Fruit fly (Drosophila melanogaster) whole organism, embryonic: ENCODE data around the gene Gr22b.
A peak's percentile ranks its signal among the peaks of the same experiment; 100 is the strongest.

Experiments used
- Ada2b ChIP-seq: fragments of 200-800 bp; sonication (Bioruptor generic); IDR thresholded peaks from 2 replicates; pipeline ENCODE4 v1.3.6; 2022; ENCODE audit warnings: missing biosample characterization, missing genetic modification characterization
- Atf6 ChIP-seq: fragments of 200-800 bp; sonication (Bioruptor generic); IDR thresholded peaks from 2 replicates; pipeline ENCODE4 v1.3.6; 2022; ENCODE audit warnings: missing biosample characterization, missing genetic modification characterization
- B-H1 ChIP-seq: fragments of 200-800 bp; sonication (Bioruptor generic); IDR thresholded peaks from 3 replicates; pipeline ENCODE4 v1.3.6; 2022; ENCODE audit warnings: missing biosample characterization, missing genetic modification characterization
- Blimp-1 ChIP-seq: fragments of 200-800 bp; sonication (Bioruptor generic); optimal IDR thresholded peaks from 3 replicates; lab custom pipeline; 2018; ENCODE audit warnings: missing biosample characterization, missing genetic modification characterization, mild to moderate bottlenecking, moderate library complexity, missing genetic modification reagents
- Bteb2 ChIP-seq: fragments of 200-800 bp; sonication (Bioruptor generic); optimal IDR thresholded peaks from 2 replicates; lab custom pipeline; 2016; ENCODE audit warnings: missing biosample characterization, missing genetic modification characterization
- CG1024 ChIP-seq: fragments of 200-800 bp; sonication (Bioruptor generic); IDR thresholded peaks from 2 replicates; pipeline ENCODE4 v1.3.6; 2022; ENCODE audit warnings: missing biosample characterization, missing genetic modification characterization
- CG10366 ChIP-seq: fragments of 200-800 bp; sonication (Bioruptor generic); IDR thresholded peaks from 2 replicates; pipeline ENCODE4 v1.3.6; 2022; ENCODE audit warnings: missing biosample characterization, missing genetic modification characterization
- CG11723 ChIP-seq: fragments of 200-800 bp; sonication (Bioruptor generic); optimal IDR thresholded peaks from 2 replicates; lab custom pipeline; 2017; ENCODE audit warnings: missing biosample characterization, mild to moderate bottlenecking, missing genetic modification characterization
- CG12071 ChIP-seq: fragments of 200-800 bp; sonication (Bioruptor generic); optimal IDR thresholded peaks from 3 replicates; lab custom pipeline; 2018; ENCODE audit warnings: missing biosample characterization, mild to moderate bottlenecking, missing genetic modification characterization
- CG12391 ChIP-seq: fragments of 200-800 bp; sonication (Bioruptor generic); optimal IDR thresholded peaks from 3 replicates; lab custom pipeline; 2018; ENCODE audit warnings: missing biosample characterization, mild to moderate bottlenecking, missing genetic modification characterization, moderate library complexity
- CG12744 ChIP-seq: fragments of 200-800 bp; sonication (Bioruptor generic); optimal IDR thresholded peaks from 2 replicates; lab custom pipeline; 2016; ENCODE audit warnings: missing biosample characterization, missing genetic modification characterization
- CG13424 ChIP-seq: fragments of 200-800 bp; sonication (Bioruptor generic); optimal IDR thresholded peaks from 2 replicates; lab custom pipeline; 2019; ENCODE audit warnings: missing biosample characterization, mild to moderate bottlenecking, missing genetic modification characterization, moderate library complexity
- CG14710 ChIP-seq: fragments of 200-800 bp; sonication (Bioruptor generic); optimal IDR thresholded peaks from 3 replicates; lab custom pipeline; 2019; ENCODE audit warnings: missing biosample characterization, mild to moderate bottlenecking, missing genetic modification characterization, moderate library complexity
- CG17385 ChIP-seq: fragments of 200-800 bp; sonication (Bioruptor generic); optimal IDR thresholded peaks from 3 replicates; lab custom pipeline; 2018; ENCODE audit warnings: missing biosample characterization, mild to moderate bottlenecking, missing genetic modification characterization
- CG18476 ChIP-seq: fragments of 200-800 bp; sonication (Bioruptor generic); optimal IDR thresholded peaks from 2 replicates; lab custom pipeline; 2016; ENCODE audit warnings: missing biosample characterization, mild to moderate bottlenecking, missing genetic modification characterization
- CG18764 ChIP-seq: fragments of 200-800 bp; sonication (Bioruptor generic); optimal IDR thresholded peaks from 3 replicates; lab custom pipeline; 2016; ENCODE audit warnings: missing biosample characterization, missing genetic modification characterization
- CG33213 ChIP-seq: fragments of 200-800 bp; sonication (Bioruptor generic); optimal IDR thresholded peaks from 3 replicates; lab custom pipeline; 2016; ENCODE audit warnings: missing biosample characterization, missing genetic modification characterization
- CG34422 ChIP-seq: fragments of 200-800 bp; sonication (Bioruptor generic); IDR thresholded peaks from 3 replicates; pipeline ENCODE4 v1.3.6; 2022; ENCODE audit warnings: missing biosample characterization, missing genetic modification characterization
- CG4282 ChIP-seq: fragments of 200-800 bp; sonication (Bioruptor generic); optimal IDR thresholded peaks from 2 replicates; lab custom pipeline; 2016; ENCODE audit warnings: missing biosample characterization, missing genetic modification characterization
- CG4820 ChIP-seq: fragments of 200-800 bp; sonication (Bioruptor generic); optimal IDR thresholded peaks from 3 replicates; lab custom pipeline; 2016; ENCODE audit warnings: missing biosample characterization, missing genetic modification characterization
- CG6175 ChIP-seq: fragments of 200-800 bp; sonication (Bioruptor generic); IDR thresholded peaks from 3 replicates; pipeline ENCODE4 v1.3.6; 2022; ENCODE audit warnings: missing biosample characterization, missing genetic modification characterization
- CG6689 ChIP-seq: fragments of 200-800 bp; sonication (Bioruptor generic); IDR thresholded peaks from 2 replicates; pipeline ENCODE4 v1.3.6; 2022; ENCODE audit warnings: missing biosample characterization, missing genetic modification characterization
- CG7928 ChIP-seq: fragments of 200-800 bp; sonication (Bioruptor generic); optimal IDR thresholded peaks from 2 replicates; lab custom pipeline; 2017; ENCODE audit warnings: missing biosample characterization, mild to moderate bottlenecking, missing genetic modification characterization
- CG8924 ChIP-seq: fragments of 200-800 bp; optimal IDR thresholded peaks from 3 replicates; lab custom pipeline; 2019; ENCODE audit warnings: missing biosample characterization, mild to moderate bottlenecking, missing genetic modification characterization, moderate library complexity
- CG9817 ChIP-seq: fragments of 200-800 bp; sonication (Bioruptor generic); optimal IDR thresholded peaks from 2 replicates; lab custom pipeline; 2018; ENCODE audit warnings: missing biosample characterization, mild to moderate bottlenecking, missing genetic modification characterization, moderate library complexity
- E2f2 ChIP-seq: fragments of 200-800 bp; sonication (Bioruptor generic); IDR thresholded peaks from 2 replicates; pipeline ENCODE4 v1.3.6; 2022; ENCODE audit warnings: missing biosample characterization, missing genetic modification characterization
- Ets65A ChIP-seq: fragments of 200-800 bp; sonication (Bioruptor generic); peaks from one replicate; lab custom pipeline; 2016; ENCODE audit warnings: missing biosample characterization, missing genetic modification characterization
- Gug ChIP-seq: fragments of 200-800 bp; sonication (Bioruptor generic); IDR thresholded peaks from 4 replicates; pipeline ENCODE4 v1.3.6; 2022; ENCODE audit warnings: missing biosample characterization, missing genetic modification characterization
- HLH54F ChIP-seq: fragments of 200-800 bp; sonication (Bioruptor generic); optimal IDR thresholded peaks from 3 replicates; lab custom pipeline; 2016; ENCODE audit warnings: missing biosample characterization, missing genetic modification characterization
- Hr78 ChIP-seq, 2 experiments: fragments of 200-800 bp in 1 of 2; fragments of >200 bp in 1 of 2; sonication (Bioruptor generic) in 1 of 2; optimal IDR thresholded peaks; 2 replicates each; lab custom pipeline; 2017 to 2019; ENCODE audit warnings: missing biosample characterization in 2 of 2, missing genetic modification characterization in 2 of 2, mild to moderate bottlenecking in 1 of 2, moderate library complexity in 1 of 2
- Lhr ChIP-seq: fragments of 200-800 bp; sonication (Bioruptor generic); optimal IDR thresholded peaks from 3 replicates; lab custom pipeline; 2017; ENCODE audit warnings: mild to moderate bottlenecking, missing biosample characterization, missing genetic modification reagents, missing genetic modification characterization
- Med ChIP-seq: fragments of 200-800 bp; sonication (Bioruptor generic); peaks from one replicate; lab custom pipeline; 2016; ENCODE audit warnings: missing biosample characterization, missing genetic modification characterization, mild to moderate bottlenecking, inconsistent platforms, moderate library complexity
- NC2α ChIP-seq: fragments of 200-800 bp; sonication (Bioruptor generic); optimal IDR thresholded peaks from 2 replicates; lab custom pipeline; 2016; ENCODE audit warnings: missing biosample characterization, missing genetic modification characterization
- Ptx1 ChIP-seq: fragments of 200-800 bp; sonication (Bioruptor generic); IDR thresholded peaks from 2 replicates; pipeline ENCODE4 v1.3.6; 2022; ENCODE audit warnings: missing biosample characterization, missing genetic modification characterization
- Rfx ChIP-seq: fragments of 200-800 bp; sonication (Bioruptor generic); IDR thresholded peaks from 2 replicates; pipeline ENCODE4 v1.3.6; 2022; ENCODE audit warnings: missing biosample characterization, missing genetic modification characterization
- Scr ChIP-seq: fragments of 200-800 bp; sonication (Bioruptor generic); IDR thresholded peaks from 2 replicates; pipeline ENCODE4 v1.3.6; 2022; ENCODE audit warnings: missing biosample characterization, missing genetic modification characterization; ENCODE audit not compliant: partially characterized antibody
- Sin3A ChIP-seq: fragments of >200 bp; optimal IDR thresholded peaks from 2 replicates; lab custom pipeline; 2018
- Sry-β ChIP-seq: fragments of 200-800 bp; sonication (Bioruptor generic); optimal IDR thresholded peaks from 2 replicates; lab custom pipeline; 2018; ENCODE audit warnings: missing biosample characterization, mild to moderate bottlenecking, missing genetic modification characterization, moderate library complexity
- Ssrp ChIP-seq: fragments of 200-800 bp; sonication (Bioruptor generic); optimal IDR thresholded peaks from 2 replicates; lab custom pipeline; 2018; ENCODE audit warnings: missing biosample characterization, mild to moderate bottlenecking, missing genetic modification characterization, moderate library complexity
- cg ChIP-seq: fragments of 200-800 bp; sonication (Bioruptor generic); optimal IDR thresholded peaks from 3 replicates; lab custom pipeline; 2019; ENCODE audit warnings: missing biosample characterization, mild to moderate bottlenecking, missing genetic modification characterization, moderate library complexity
- corto ChIP-seq: fragments of 200-800 bp; sonication (Bioruptor generic); optimal IDR thresholded peaks from 2 replicates; lab custom pipeline; 2016; ENCODE audit warnings: missing biosample characterization, mild to moderate bottlenecking, missing genetic modification characterization, moderate library complexity
- crol ChIP-seq: fragments of 200-800 bp; sonication (Bioruptor generic); IDR thresholded peaks from 2 replicates; pipeline ENCODE4 v1.3.6; 2022; ENCODE audit warnings: missing biosample characterization, missing genetic modification characterization
- h ChIP-seq: fragments of >200 bp; optimal IDR thresholded peaks from 2 replicates; lab custom pipeline; 2017
- hkb ChIP-seq, 2 experiments: fragments of 200-800 bp in 1 of 2; fragments of >200 bp in 1 of 2; sonication (Bioruptor generic) in 1 of 2; IDR thresholded peaks in 1 of 2; optimal IDR thresholded peaks in 1 of 2; 2 replicates each; pipeline versions ENCODE4 v1.3.6 to Lab custom; 2017 to 2022; ENCODE audit warnings: missing biosample characterization in 1 of 2, missing genetic modification characterization in 1 of 2
- jigr1 ChIP-seq: fragments of 200-800 bp; sonication (Bioruptor generic); IDR thresholded peaks from 3 replicates; pipeline ENCODE4 v1.3.6; 2022; ENCODE audit warnings: missing biosample characterization, missing genetic modification characterization
- kay ChIP-seq: fragments of 200-800 bp; sonication (Bioruptor generic); optimal IDR thresholded peaks from 2 replicates; lab custom pipeline; 2016; ENCODE audit warnings: missing biosample characterization, missing genetic modification characterization
- luna ChIP-seq: fragments of 200-800 bp; sonication (Bioruptor generic); optimal IDR thresholded peaks from 2 replicates; lab custom pipeline; 2016; ENCODE audit warnings: missing biosample characterization, missing genetic modification characterization
- nerfin-1 ChIP-seq: fragments of 200-800 bp; sonication (Bioruptor generic); optimal IDR thresholded peaks from 3 replicates; lab custom pipeline; 2019; ENCODE audit warnings: missing biosample characterization, mild to moderate bottlenecking, missing genetic modification characterization, moderate library complexity
- nmo ChIP-seq: fragments of 200-800 bp; sonication (Bioruptor generic); optimal IDR thresholded peaks from 2 replicates; lab custom pipeline; 2018; ENCODE audit warnings: missing biosample characterization, mild to moderate bottlenecking, missing genetic modification characterization, moderate library complexity
- phol ChIP-seq: fragments of 200-800 bp; sonication (Bioruptor generic); optimal IDR thresholded peaks from 3 replicates; lab custom pipeline; 2018; ENCODE audit warnings: missing biosample characterization, mild to moderate bottlenecking, missing genetic modification characterization, moderate library complexity
- row ChIP-seq: fragments of 200-800 bp; sonication (Bioruptor generic); IDR thresholded peaks from 3 replicates; pipeline ENCODE4 v1.3.6; 2022; ENCODE audit warnings: missing biosample characterization, missing genetic modification characterization
- ttk ChIP-seq: fragments of 200-800 bp; sonication (Bioruptor generic); IDR thresholded peaks from 2 replicates; pipeline ENCODE4 v2.1.2; 2022; ENCODE audit warnings: missing biosample characterization, missing genetic modification characterization

The Gr22b gene

dm6 chr2L:1751953-1752352 lies 41.1 kb downstream of the Gr22b start, which contains the start of the genes CG17712 and CG17648 (continued):
- TF ChIP-seq hkb (optimal IDR thresholded peaks at IDR 0.05; lab: Kevin White, UChicago) (no peak), hkb (GFP tag; IDR thresholded peaks at IDR 0.05; lab: Robert Waterston, UW) (no peak), Ada2b (GFP tag; lab: Robert Waterston, UW) (no peak), CG8924 (tag; lab: Kevin White, UChicago) (no peak), CG9817 (tag; lab: Kevin White, UChicago) (no peak), nerfin-1 (tag; lab: Kevin White, UChicago) (peak; percentile 15), row (GFP tag; lab: Robert Waterston, UW) (peak; percentile 73), B-H1 (GFP tag; lab: Robert Waterston, UW) (no peak), CG18476 (GFP tag; lab: Kevin White, UChicago) (no peak), CG12071 (GFP tag; lab: Kevin White, UChicago) (no peak), Sin3A (lab: Kevin White, UChicago) (peak; percentile 17), Scr (GFP tag; lab: Robert Waterston, UW) (peak; percentile 85), Ets65A (GFP tag; lab: Kevin White, UChicago) (peak; percentile 5), luna (GFP tag; lab: Kevin White, UChicago) (no peak), crol (GFP tag; lab: Robert Waterston, UW) (no peak), CG14710 (peak; percentile 16), Ssrp (tag; lab: Kevin White, UChicago) (no peak), Atf6 (GFP tag; lab: Robert Waterston, UW) (no peak), Sry-β (GFP tag; lab: Kevin White, UChicago) (peak; percentile 82), cg (no peak), kay (no peak), CG6175 (no peak), nmo (GFP tag; lab: Kevin White, UChicago) (peak; percentile 20), Ptx1 (GFP tag; lab: Robert Waterston, UW) (no peak), CG12744 (GFP tag; lab: Kevin White, UChicago) (no peak), Rfx (GFP tag; lab: Robert Waterston, UW) (peak; percentile 45), CG4820 (GFP tag; lab: Kevin White, UChicago) (no peak), Med (GFP tag; lab: Kevin White, UChicago) (peak; percentile 82), CG1024 (GFP tag; lab: Robert Waterston, UW) (no peak), HLH54F (no peak), CG34422 (GFP tag; lab: Robert Waterston, UW) (no peak), ttk (GFP tag; lab: Robert Waterston, UW) (no peak), corto (no peak), NC2α (no peak), CG6689 (GFP tag; lab: Robert Waterston, UW) (no peak), Lhr (GFP tag; lab: Kevin White, UChicago) (no peak), CG33213 (GFP tag; lab: Kevin White, UChicago) (no peak), CG18764 (no peak), Blimp-1 (GFP tag; lab: Kevin White, UChicago) (no peak), h (no peak), CG7928 (GFP tag; lab: Kevin White, UChicago) (peak; percentile 83), CG4282 (GFP tag; lab: Kevin White, UChicago) (no peak), jigr1 (GFP tag; lab: Robert Waterston, UW) (peak; percentile 45; the same call in 1 of the 3 replicates), phol (tag; lab: Kevin White, UChicago) (no peak), Hr78 (GFP tag; optimal IDR thresholded peaks at IDR 0.05; lab: Kevin White, UChicago) (no peak), Bteb2 (GFP tag; lab: Kevin White, UChicago) (no peak), Gug (GFP tag; lab: Robert Waterston, UW) (no peak), CG17385 (GFP tag; lab: Kevin White, UChicago) (no peak), CG12391 (tag; lab: Kevin White, UChicago) (no peak), CG11723 (no peak), CG13424 (tag; lab: Kevin White, UChicago) (no peak), CG10366 (no peak), E2f2 (GFP tag; lab: Robert Waterston, UW) (peak; percentile 56)
